Fruit fly (Drosophila melanogaster): ENCODE data around the gene sds22.

The sds22 gene

DNA sequence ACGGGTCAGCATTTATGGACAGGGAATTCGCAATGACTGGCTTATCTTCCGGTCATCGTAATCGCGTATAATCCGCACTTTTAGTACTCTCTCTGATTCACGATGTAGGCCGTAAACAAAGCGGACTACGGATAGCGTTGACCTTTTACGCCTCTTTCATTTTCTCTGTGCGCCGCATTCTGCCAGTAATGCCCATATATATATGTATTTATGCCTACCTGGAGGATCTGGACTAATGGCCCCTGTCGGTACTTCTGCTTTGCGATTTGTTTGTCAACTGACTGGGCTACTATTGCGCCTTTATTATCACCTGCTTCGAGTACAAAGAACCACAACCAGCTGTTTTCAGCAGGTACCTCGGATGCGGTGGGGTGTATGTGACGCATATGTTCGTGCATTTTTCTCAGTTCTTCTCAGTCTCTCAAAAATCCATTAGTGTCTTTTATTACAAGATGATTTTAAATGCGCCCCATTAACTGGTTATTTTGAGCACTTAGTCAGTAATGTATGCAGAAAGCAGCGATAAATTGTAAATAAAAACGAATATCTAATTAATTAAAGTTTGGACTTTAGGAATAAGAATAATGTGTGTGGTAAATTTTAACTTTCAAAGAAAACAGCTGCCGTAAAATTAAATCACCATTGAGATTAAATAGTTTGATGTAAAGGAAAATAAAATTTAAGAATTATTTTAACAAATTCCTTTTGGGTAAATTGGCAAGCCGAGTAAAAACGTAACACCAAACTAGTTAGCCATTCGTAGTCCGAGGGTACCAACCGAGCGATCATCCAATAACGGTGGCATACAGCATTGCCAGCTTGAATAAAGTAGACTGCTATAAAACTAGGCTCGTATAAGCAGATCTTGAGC lies 3.2 kb downstream of the sds22 start, which contains the start of gene CREG (continued):
- TF ChIP-seq inv (GFP tag; IDR thresholded peaks at IDR 0.05; ENCODE audit: partially characterized antibody) (no peak), Spps (tag; optimal IDR thresholded peaks at IDR 0.05) (no peak), CG4820 (GFP tag; optimal IDR thresholded peaks at IDR 0.05) (peak; percentile 8), CG8765 (GFP tag; IDR thresholded peaks at IDR 0.05) (no peak), sima (GFP tag; optimal IDR thresholded peaks at IDR 0.05) (no peak), CG15479 (GFP tag; optimal IDR thresholded peaks at IDR 0.05) (peak; percentile 95), CG6689 (GFP tag; IDR thresholded peaks at IDR 0.05) (no peak), Oli (tag; optimal IDR thresholded peaks at IDR 0.05) (peak; percentile 16), CG2120 (GFP tag; optimal IDR thresholded peaks at IDR 0.05) (peak; percentile 34), CG17568 (GFP tag; optimal IDR thresholded peaks at IDR 0.05) (no peak), zen (tag; optimal IDR thresholded peaks at IDR 0.05) (peak; percentile 90), CG18262 (tag; optimal IDR thresholded peaks at IDR 0.05) (peak; percentile 47), sens (GFP tag) (peak; percentile 80), CG2889 (GFP tag; IDR thresholded peaks at IDR 0.05) (no peak), CG17361 (GFP tag; IDR thresholded peaks at IDR 0.05) (peak; percentile 72; the same call in 2 of the 3 replicates), stwl (tag; optimal IDR thresholded peaks at IDR 0.05) (no peak), phol (tag; optimal IDR thresholded peaks at IDR 0.05) (peak; percentile 17), CG9817 (tag; optimal IDR thresholded peaks at IDR 0.05) (no peak), CG3407 (GFP tag; optimal IDR thresholded peaks at IDR 0.05) (no peak), Nf-YB (GFP tag; optimal IDR thresholded peaks at IDR 0.05) (no peak), D19A (tag; optimal IDR thresholded peaks at IDR 0.05) (peak; percentile 21), CG8388 (GFP tag; optimal IDR thresholded peaks at IDR 0.05) (no peak), ind (GFP tag; optimal IDR thresholded peaks at IDR 0.05) (peak; percentile 6), CG4617 (GFP tag; optimal IDR thresholded peaks at IDR 0.05; ENCODE audit: borderline replicate concordance) (no peak), Bdp1 (GFP tag; optimal IDR thresholded peaks at IDR 0.05) (no peak), mirr (GFP tag; optimal IDR thresholded peaks at IDR 0.05) (no peak), Bteb2 (GFP tag; optimal IDR thresholded peaks at IDR 0.05) (no peak), rib (GFP tag; IDR thresholded peaks at IDR 0.05) (no peak), jumu (GFP tag; optimal IDR thresholded peaks at IDR 0.05) (no peak), slbo (GFP tag; IDR thresholded peaks at IDR 0.05) (no peak), D19B (GFP tag; optimal IDR thresholded peaks at IDR 0.05) (peak; percentile 96), amos (GFP tag; IDR thresholded peaks at IDR 0.05; ENCODE audit: partially characterized antibody) (no peak), Elba2 (GFP tag; optimal IDR thresholded peaks at IDR 0.05) (peak; percentile 58), dm (GFP tag; optimal IDR thresholded peaks at IDR 0.05) (no peak), CG11504 (tag; optimal IDR thresholded peaks at IDR 0.05) (peak; percentile 49), crol (GFP tag; IDR thresholded peaks at IDR 0.05) (no peak), nau (GFP tag; optimal IDR thresholded peaks at IDR 0.05) (peak; percentile 21), gem (tag; optimal IDR thresholded peaks at IDR 0.05) (peak; percentile 52), Chrac-16 (GFP tag; optimal IDR thresholded peaks at IDR 0.05) (peak; percentile 3), E2f1 (GFP tag; IDR thresholded peaks at IDR 0.05) (peak; percentile 29; the same call in 1 of the 2 replicates), emc (GFP tag; optimal IDR thresholded peaks at IDR 0.05) (no peak), CG33557 (GFP tag; optimal IDR thresholded peaks at IDR 0.05) (peak; percentile 9), CG10565 (GFP tag; optimal IDR thresholded peaks at IDR 0.05) (no peak), fu2 (GFP tag; optimal IDR thresholded peaks at IDR 0.05) (no peak), CG9437 (GFP tag; optimal IDR thresholded peaks at IDR 0.05) (peak; percentile 47), insv (GFP tag; optimal IDR thresholded peaks at IDR 0.05) (no peak), Rfx (GFP tag; IDR thresholded peaks at IDR 0.05) (0 out of 2 replicates have a peak, but pooled peaks have one; percentile 4), CG4328 (GFP tag; optimal IDR thresholded peaks at IDR 0.05) (no peak), Sox100B (GFP tag; optimal IDR thresholded peaks at IDR 0.05) (peak; percentile 52)

Measured in whole organism, embryonic.